Fruit fly (Drosophila melanogaster) whole organism, embryonic: ENCODE measurements around the gene Atx2.

ENCODE experiments used
- ATbp ChIP-seq: fragments of 200-800 bp; sonication (Bioruptor generic); optimal IDR thresholded peaks from 2 replicates; lab custom pipeline; 2017; ENCODE audit warnings: missing biosample characterization, mild to moderate bottlenecking, missing genetic modification characterization, missing genetic modification reagents
- Atf3 ChIP-seq: fragments of 200-800 bp; sonication (Bioruptor generic); optimal IDR thresholded peaks from 3 replicates; lab custom pipeline; 2016; ENCODE audit warnings: missing biosample characterization, missing genetic modification characterization
- CG10274 ChIP-seq: fragments of 200-800 bp; sonication (Bioruptor generic); optimal IDR thresholded peaks from 3 replicates; lab custom pipeline; 2017; ENCODE audit warnings: missing biosample characterization, mild to moderate bottlenecking, missing genetic modification characterization
- CG10366 ChIP-seq: fragments of 200-800 bp; sonication (Bioruptor generic); IDR thresholded peaks from 2 replicates; pipeline ENCODE4 v1.3.6; 2022; ENCODE audit warnings: missing biosample characterization, missing genetic modification characterization
- CG10543 ChIP-seq: fragments of 200-800 bp; sonication (Bioruptor generic); optimal IDR thresholded peaks from 3 replicates; lab custom pipeline; 2017; ENCODE audit warnings: missing biosample characterization, mild to moderate bottlenecking, missing genetic modification characterization, moderate library complexity
- CG12769 ChIP-seq: fragments of 200-800 bp; sonication (Bioruptor generic); optimal IDR thresholded peaks from 2 replicates; lab custom pipeline; 2019; ENCODE audit warnings: missing biosample characterization, mild to moderate bottlenecking, missing genetic modification characterization, moderate library complexity
- CG13424 ChIP-seq: fragments of 200-800 bp; sonication (Bioruptor generic); optimal IDR thresholded peaks from 2 replicates; lab custom pipeline; 2019; ENCODE audit warnings: missing biosample characterization, mild to moderate bottlenecking, missing genetic modification characterization, moderate library complexity
- CG15073 ChIP-seq: fragments of 200-800 bp; sonication (Bioruptor generic); optimal IDR thresholded peaks from 2 replicates; lab custom pipeline; 2016; ENCODE audit warnings: missing biosample characterization, missing genetic modification characterization
- CG15601 ChIP-seq: fragments of 200-800 bp; sonication (Bioruptor generic); optimal IDR thresholded peaks from 3 replicates; lab custom pipeline; 2019; ENCODE audit warnings: missing biosample characterization, mild to moderate bottlenecking, missing genetic modification characterization, moderate library complexity
- CG17912 ChIP-seq: fragments of 200-800 bp; sonication (Bioruptor generic); optimal IDR thresholded peaks from 2 replicates; lab custom pipeline; 2018; ENCODE audit warnings: missing biosample characterization, mild to moderate bottlenecking, missing genetic modification characterization
- CG18262 ChIP-seq: fragments of 200-800 bp; optimal IDR thresholded peaks from 3 replicates; lab custom pipeline; 2019; ENCODE audit warnings: missing biosample characterization, mild to moderate bottlenecking, missing genetic modification characterization, moderate library complexity
- CG2678 ChIP-seq: fragments of 200-800 bp; sonication (Bioruptor generic); optimal IDR thresholded peaks from 3 replicates; lab custom pipeline; 2019; ENCODE audit warnings: missing biosample characterization, mild to moderate bottlenecking, missing genetic modification characterization, moderate library complexity
- CG30020 ChIP-seq: fragments of 200-800 bp; optimal IDR thresholded peaks from 2 replicates; lab custom pipeline; 2019; ENCODE audit warnings: missing biosample characterization, mild to moderate bottlenecking, missing genetic modification characterization, moderate library complexity
- CG31224 ChIP-seq: fragments of 200-800 bp; sonication (Bioruptor generic); IDR thresholded peaks from 2 replicates; pipeline ENCODE4 v1.3.6; 2022; ENCODE audit warnings: missing biosample characterization, missing genetic modification characterization
- CG3838 ChIP-seq: fragments of 200-800 bp; sonication (Bioruptor generic); optimal IDR thresholded peaks from 3 replicates; lab custom pipeline; 2016; ENCODE audit warnings: missing biosample characterization, missing genetic modification characterization
- CG42726 ChIP-seq: fragments of 200-800 bp; sonication (Bioruptor generic); IDR thresholded peaks from 2 replicates; pipeline ENCODE4 v1.3.6; 2022; ENCODE audit warnings: missing biosample characterization, missing genetic modification characterization; ENCODE audit not compliant: partially characterized antibody
- CG5180 ChIP-seq: fragments of 200-800 bp; sonication (Bioruptor generic); optimal IDR thresholded peaks from 3 replicates; lab custom pipeline; 2017; ENCODE audit warnings: missing biosample characterization, missing genetic modification characterization, mild to moderate bottlenecking, moderate library complexity, missing genetic modification reagents
- CG7839 ChIP-seq: fragments of 200-800 bp; sonication (Bioruptor generic); optimal IDR thresholded peaks from 3 replicates; lab custom pipeline; 2018; ENCODE audit warnings: missing biosample characterization, mild to moderate bottlenecking, missing genetic modification characterization, moderate library complexity
- CG7928 ChIP-seq: fragments of 200-800 bp; sonication (Bioruptor generic); optimal IDR thresholded peaks from 2 replicates; lab custom pipeline; 2017; ENCODE audit warnings: missing biosample characterization, mild to moderate bottlenecking, missing genetic modification characterization
- CG8765 ChIP-seq: fragments of 200-800 bp; sonication (Bioruptor generic); IDR thresholded peaks from 2 replicates; pipeline ENCODE4 v1.3.6; 2022; ENCODE audit warnings: missing biosample characterization, missing genetic modification characterization
- Doc2 ChIP-seq: fragments of 200-800 bp; sonication (Bioruptor generic); IDR thresholded peaks from 2 replicates; pipeline ENCODE4 v1.3.6; 2022; ENCODE audit warnings: missing biosample characterization, missing genetic modification characterization
- Gsc ChIP-seq: fragments of 200-800 bp; sonication (Bioruptor generic); IDR thresholded peaks from 2 replicates; pipeline ENCODE4 v1.3.6; 2022; ENCODE audit warnings: missing biosample characterization, missing genetic modification characterization
- Hmr ChIP-seq: fragments of 200-800 bp; sonication (Bioruptor generic); optimal IDR thresholded peaks from 3 replicates; lab custom pipeline; 2017; ENCODE audit warnings: mild to moderate bottlenecking, missing biosample characterization, missing genetic modification reagents, missing genetic modification characterization
- Mad ChIP-seq: fragments of 200-800 bp; sonication (Bioruptor generic); optimal IDR thresholded peaks from 2 replicates; lab custom pipeline; 2016; ENCODE audit warnings: missing biosample characterization, missing genetic modification characterization
- Max ChIP-seq: fragments of 200-800 bp; sonication (Bioruptor generic); optimal IDR thresholded peaks from 2 replicates; lab custom pipeline; 2016; ENCODE audit warnings: missing biosample characterization, mild to moderate bottlenecking, missing genetic modification characterization
- Rfx ChIP-seq: fragments of 200-800 bp; sonication (Bioruptor generic); IDR thresholded peaks from 2 replicates; pipeline ENCODE4 v1.3.6; 2022; ENCODE audit warnings: missing biosample characterization, missing genetic modification characterization
- Sry-β ChIP-seq: fragments of 200-800 bp; sonication (Bioruptor generic); optimal IDR thresholded peaks from 2 replicates; lab custom pipeline; 2018; ENCODE audit warnings: missing biosample characterization, mild to moderate bottlenecking, missing genetic modification characterization, moderate library complexity
- ab ChIP-seq: fragments of 200-800 bp; sonication (Bioruptor generic); optimal IDR thresholded peaks from 2 replicates; lab custom pipeline; 2016; ENCODE audit warnings: missing biosample characterization, missing genetic modification characterization
- aop ChIP-seq: fragments of 200-800 bp; sonication (Bioruptor generic); IDR thresholded peaks from 2 replicates; pipeline ENCODE4 v1.3.6; 2022; ENCODE audit warnings: missing biosample characterization, missing genetic modification characterization
- bowl ChIP-seq: fragments of 200-800 bp; sonication (Bioruptor generic); IDR thresholded peaks from 2 replicates; pipeline ENCODE4 v1.3.6; 2022; ENCODE audit warnings: missing biosample characterization, missing genetic modification characterization
- bsh ChIP-seq, 2 experiments: fragments of 200-800 bp; sonication (Bioruptor generic); optimal IDR thresholded peaks; 2 replicates each; lab custom pipeline; 2017 to 2018; ENCODE audit warnings: mild to moderate bottlenecking in 2 of 2, missing biosample characterization in 2 of 2, missing genetic modification characterization in 2 of 2, moderate library complexity in 1 of 2
- chif ChIP-seq, 2 experiments: fragments of 200-800 bp; sonication (Bioruptor generic); optimal IDR thresholded peaks; 3 replicates each; lab custom pipeline; 2016; ENCODE audit warnings: missing biosample characterization in 2 of 2, missing genetic modification characterization in 2 of 2
- dati ChIP-seq: fragments of 200-800 bp; sonication (Bioruptor generic); IDR thresholded peaks from 2 replicates; pipeline ENCODE4 v1.3.6; 2022; ENCODE audit warnings: missing biosample characterization, missing genetic modification characterization
- disco-r ChIP-seq: fragments of 200-800 bp; sonication (Bioruptor generic); optimal IDR thresholded peaks from 2 replicates; lab custom pipeline; 2016; ENCODE audit warnings: missing biosample characterization, missing genetic modification characterization
- dmrt11E ChIP-seq: fragments of 200-800 bp; sonication (Bioruptor generic); optimal IDR thresholded peaks from 3 replicates; lab custom pipeline; 2018; ENCODE audit warnings: missing biosample characterization, mild to moderate bottlenecking, missing genetic modification characterization, moderate library complexity
- esg ChIP-seq: fragments of 200-800 bp; sonication (Bioruptor generic); conservative IDR thresholded peaks from 2 replicates; pipeline ENCODE4 v1.3.6; 2022; ENCODE audit warnings: missing biosample characterization, missing genetic modification characterization
- exex ChIP-seq: fragments of 200-800 bp; sonication (Bioruptor generic); optimal IDR thresholded peaks from 4 replicates; lab custom pipeline; 2018; ENCODE audit warnings: missing biosample characterization, mild to moderate bottlenecking, missing genetic modification characterization, moderate library complexity
- lab ChIP-seq: fragments of 200-800 bp; sonication (Bioruptor generic); optimal IDR thresholded peaks from 3 replicates; lab custom pipeline; 2017; ENCODE audit warnings: missing biosample characterization, missing genetic modification characterization, mild to moderate bottlenecking, moderate library complexity, missing genetic modification reagents
- odd ChIP-seq: fragments of 200-800 bp; sonication (Bioruptor generic); optimal IDR thresholded peaks from 2 replicates; lab custom pipeline; 2017; ENCODE audit warnings: missing biosample characterization, mild to moderate bottlenecking, missing genetic modification characterization
- pb ChIP-seq: fragments of 200-800 bp; sonication (Bioruptor generic); optimal IDR thresholded peaks from 3 replicates; lab custom pipeline; 2016; ENCODE audit warnings: missing biosample characterization, missing genetic modification characterization
- pzg ChIP-seq: fragments of 200-800 bp; sonication (Bioruptor generic); optimal IDR thresholded peaks from 3 replicates; lab custom pipeline; 2018; ENCODE audit warnings: missing biosample characterization, mild to moderate bottlenecking, missing genetic modification characterization, moderate library complexity
- scrt ChIP-seq: fragments of 200-800 bp; sonication (Bioruptor generic); optimal IDR thresholded peaks from 2 replicates; lab custom pipeline; 2018; ENCODE audit warnings: missing biosample characterization, mild to moderate bottlenecking, missing genetic modification characterization, moderate library complexity
- slou ChIP-seq: fragments of 200-800 bp; sonication (Bioruptor generic); optimal IDR thresholded peaks from 3 replicates; lab custom pipeline; 2016; ENCODE audit warnings: missing biosample characterization, missing genetic modification characterization
- stwl ChIP-seq: fragments of 200-800 bp; sonication (Bioruptor generic); optimal IDR thresholded peaks from 3 replicates; lab custom pipeline; 2018; ENCODE audit warnings: missing biosample characterization, mild to moderate bottlenecking, missing genetic modification characterization, moderate library complexity
- tgo ChIP-seq: fragments of 200-800 bp; sonication (Bioruptor generic); IDR thresholded peaks from 3 replicates; pipeline ENCODE4 v1.3.6; 2022; ENCODE audit warnings: missing biosample characterization, missing genetic modification characterization
- unpg ChIP-seq: fragments of 200-800 bp; sonication (Bioruptor generic); optimal IDR thresholded peaks from 3 replicates; lab custom pipeline; 2018; ENCODE audit warnings: missing biosample characterization, mild to moderate bottlenecking, missing genetic modification characterization, moderate library complexity
- wor ChIP-seq: fragments of 200-800 bp; sonication (Bioruptor generic); IDR thresholded peaks from 2 replicates; pipeline ENCODE4 v1.3.6; 2022; ENCODE audit warnings: missing biosample characterization, missing genetic modification characterization
- yki ChIP-seq: fragments of >200 bp; optimal IDR thresholded peaks from 3 replicates; lab custom pipeline; 2018
- z ChIP-seq: fragments of 200-800 bp; sonication (Bioruptor generic); IDR thresholded peaks from 3 replicates; pipeline ENCODE4 v1.3.6; 2022; ENCODE audit warnings: missing biosample characterization, missing genetic modification characterization

The Atx2 gene

DNA sequence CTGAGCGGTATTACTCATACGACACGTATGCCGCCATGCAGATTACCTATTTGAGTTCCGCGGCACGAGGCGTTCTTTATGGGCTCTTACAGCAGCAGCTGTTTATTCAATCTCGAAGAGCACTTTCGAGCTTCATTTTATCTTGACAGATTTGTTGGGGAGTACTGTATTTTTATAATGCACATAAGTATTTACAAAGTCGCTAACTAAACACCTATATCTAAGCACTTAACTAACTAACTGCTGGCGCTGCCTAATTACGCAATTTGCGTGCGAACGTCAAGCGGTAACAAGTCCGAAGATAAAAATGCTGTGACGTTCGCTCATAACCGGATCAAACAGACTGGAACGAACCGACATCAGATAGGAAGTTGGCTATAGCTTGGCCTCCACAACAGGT, 5.6 kb upstream of the Atx2 start (continued):
- TF ChIP-seq pzg (GFP tag; lab: Kevin White, UChicago), result no peak
- TF ChIP-seq CG7839 (tag; lab: Kevin White, UChicago), result no peak
- no peak for TF ChIP-seq dmrt11E
- no peak for TF ChIP-seq ab (GFP tag; lab: Kevin White, UChicago)
- TF ChIP-seq CG5180 (GFP tag; lab: Kevin White, UChicago), result peak; percentile 22
- TF ChIP-seq CG31224 (GFP tag; lab: Robert Waterston, UW), result no peak
- no peak for TF ChIP-seq stwl
- no peak for TF ChIP-seq Hmr (GFP tag; lab: Kevin White, UChicago)
- TF ChIP-seq CG42726 (GFP tag; lab: Robert Waterston, UW), result no peak
- TF ChIP-seq CG18262 (tag; lab: Kevin White, UChicago), result no peak
- no peak for TF ChIP-seq Doc2 (GFP tag; lab: Robert Waterston, UW)
- TF ChIP-seq unpg (GFP tag; lab: Kevin White, UChicago), result no peak
- TF ChIP-seq chif (GFP tag; optimal IDR thresholded peaks at IDR 0.05; lab: Kevin White, UChicago), result no peak
- no peak for TF ChIP-seq Gsc (GFP tag; lab: Robert Waterston, UW)
- no peak for TF ChIP-seq disco-r (GFP tag; lab: Kevin White, UChicago)
- TF ChIP-seq lab (GFP tag; lab: Kevin White, UChicago), result peak; percentile 67
- TF ChIP-seq CG17912 (GFP tag; lab: Kevin White, UChicago), result no peak
- TF ChIP-seq CG2678 (tag; lab: Kevin White, UChicago), result no peak
- no peak for TF ChIP-seq CG3838
- TF ChIP-seq Rfx (GFP tag; lab: Robert Waterston, UW), result no peak
- no peak for TF ChIP-seq ATbp (GFP tag; lab: Kevin White, UChicago)
- no peak for TF ChIP-seq slou
- no peak for TF ChIP-seq yki (lab: Kevin White, UChicago)
- TF ChIP-seq CG12769, result no peak
- TF ChIP-seq bowl, result no peak
- TF ChIP-seq CG10274, result no peak
- no peak for TF ChIP-seq odd (GFP tag; lab: Kevin White, UChicago)
- TF ChIP-seq CG7928, result no peak
- no peak for TF ChIP-seq bsh (GFP tag; optimal IDR thresholded peaks at IDR 0.05; lab: Kevin White, UChicago)
- no peak for TF ChIP-seq Atf3
- no peak for TF ChIP-seq CG15601 (tag; lab: Kevin White, UChicago)
- TF ChIP-seq exex (tag; lab: Kevin White, UChicago), result peak; percentile 5
- no peak for TF ChIP-seq CG30020 (tag; lab: Kevin White, UChicago)
- no peak for TF ChIP-seq wor (GFP tag; lab: Robert Waterston, UW)
- peak; percentile 53 for TF ChIP-seq CG10543 (GFP tag; lab: Kevin White, UChicago)
- TF ChIP-seq CG15073, result no peak
- no peak for TF ChIP-seq esg
- TF ChIP-seq CG10366 (GFP tag; lab: Robert Waterston, UW), result no peak
- TF ChIP-seq Mad (GFP tag; lab: Kevin White, UChicago), result no peak
- no peak for TF ChIP-seq tgo (GFP tag; lab: Robert Waterston, UW)
- TF ChIP-seq CG13424 (tag; lab: Kevin White, UChicago), result no peak
- no peak for TF ChIP-seq dati (GFP tag; lab: Robert Waterston, UW)
- TF ChIP-seq Max (GFP tag; lab: Kevin White, UChicago), result no peak
- no peak for TF ChIP-seq CG8765 (GFP tag; lab: Robert Waterston, UW)
- TF ChIP-seq pb (GFP tag; lab: Kevin White, UChicago), result no peak
- no peak for TF ChIP-seq aop (GFP tag; lab: Robert Waterston, UW)
- peak; percentile 7 for TF ChIP-seq scrt (GFP tag; lab: Kevin White, UChicago)
- TF ChIP-seq Sry-β (GFP tag; lab: Kevin White, UChicago), result no peak
- TF ChIP-seq z, result no peak
